Worm (Caenorhabditis elegans): Measurements from ENCODE around the gene Y54G2A.18.

The Y54G2A.18 gene

DNA sequence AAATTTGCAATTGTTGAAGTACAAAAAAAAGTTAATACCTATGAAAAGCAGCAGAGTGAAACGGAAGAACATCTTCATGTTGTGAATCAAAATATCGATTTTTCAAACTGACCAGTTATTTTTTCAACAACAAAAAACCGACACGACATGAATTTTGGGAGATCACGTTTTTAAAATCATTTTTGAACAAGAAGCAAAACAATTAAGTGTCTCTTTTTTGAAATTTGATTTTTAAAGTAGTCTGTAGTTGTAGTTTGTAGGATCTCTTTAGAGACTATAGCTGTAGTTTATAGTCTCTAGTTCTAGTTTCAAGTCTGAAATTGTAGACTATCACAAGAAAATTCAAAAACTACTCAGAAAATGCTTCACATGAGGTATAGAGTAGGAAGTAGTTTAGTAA is 48.4 kb downstream of the Y54G2A.18 start, which contains the start of gene Y54G2A.15:
Gene Y54G2A.15, minus strand, starts transcription at position 101 of the 400 bp plus-strand sequence.
- TF ChIP-seq C38D4.7 (GFP tag; optimal IDR thresholded peaks at IDR 0.05) (no peak), fax-1 (tag; optimal IDR thresholded peaks at IDR 0.05) (no peak), lin-11 (tag; optimal IDR thresholded peaks at IDR 0.05) (no peak)

DNA sequence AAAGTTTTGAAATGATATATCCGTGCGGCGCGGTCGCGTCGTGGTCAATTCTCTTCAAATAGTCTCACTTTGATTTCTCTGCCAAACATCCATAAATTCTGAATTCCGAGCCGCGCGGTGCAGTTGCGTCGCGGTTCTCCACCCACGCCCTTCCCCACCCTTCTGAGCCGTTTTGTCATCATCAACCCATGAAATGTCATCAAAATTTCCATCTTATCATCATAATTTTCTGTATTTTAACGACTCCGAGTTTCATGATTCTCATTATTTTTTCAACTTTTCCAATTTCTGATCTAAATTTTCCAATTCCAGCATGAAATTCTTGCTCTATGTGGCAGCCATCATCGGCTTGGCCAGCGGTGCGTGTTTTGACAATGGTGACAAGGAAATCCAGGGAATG is 50.1 kb downstream of the Y54G2A.18 start, which contains the start of gene clec-84:
Gene clec-84, plus strand, starts transcription at position 301 of the 400 bp plus-strand sequence.
- no peak for TF ChIP-seq ets-4 (tag; optimal IDR thresholded peaks at IDR 0.05)
- no peak for TF ChIP-seq ztf-16 (tag; optimal IDR thresholded peaks at IDR 0.05)
- no peak for TF ChIP-seq K09A11.1 (tag; optimal IDR thresholded peaks at IDR 0.05; ENCODE audit: insufficient read depth)
- TF ChIP-seq ttx-3 (tag; optimal IDR thresholded peaks at IDR 0.05), result no peak
- TF ChIP-seq hlh-13 (GFP tag; optimal IDR thresholded peaks at IDR 0.05), result no peak
- no peak for TF ChIP-seq ref-2 (tag; optimal IDR thresholded peaks at IDR 0.05)
- no peak for TF ChIP-seq ama-1 (optimal IDR thresholded peaks at IDR 0.05)
- TF ChIP-seq ceh-48 (tag; optimal IDR thresholded peaks at IDR 0.05), result no peak
- no peak for TF ChIP-seq nhr-232 (tag; optimal IDR thresholded peaks at IDR 0.05)
- TF ChIP-seq zip-5 (tag; optimal IDR thresholded peaks at IDR 0.05), result no peak

Data from whole organism, late embryonic.